Worm (Caenorhabditis elegans) whole organism, L4 larva: ENCODE measurements around the gene F52E4.5.

Experiments used
- D1046.2 ChIP-seq: fragments of 200-800 bp; sonication (Bioruptor generic); IDR thresholded peaks from 2 replicates; pipeline ENCODE4 v1.3.6; 2022; ENCODE audit warnings: missing genetic modification characterization, missing compliant biosample characterization
- F26F4.8 ChIP-seq: fragments of 200-800 bp; sonication (Bioruptor generic); conservative IDR thresholded peaks from 2 replicates; pipeline ENCODE4 v1.3.6; 2022; ENCODE audit warnings: missing genetic modification characterization, missing compliant biosample characterization
- F37D6.2 ChIP-seq: sonication (generic microtip); optimal IDR thresholded peaks from 2 replicates; lab custom pipeline; 2016; ENCODE audit warnings: mild to moderate bottlenecking, missing genetic modification characterization, missing compliant biosample characterization
- F44E2.7 ChIP-seq: fragments of 200-800 bp; sonication (Bioruptor generic); IDR thresholded peaks from 2 replicates; pipeline ENCODE4 v2.1.2; 2022; ENCODE audit warnings: missing genetic modification characterization, missing compliant biosample characterization
- Y48G9A.11 ChIP-seq: fragments of 200-800 bp; sonication (Bioruptor generic); IDR thresholded peaks from 2 replicates; pipeline ENCODE4 v1.3.6; 2022; ENCODE audit warnings: missing genetic modification reagents, missing genetic modification characterization, missing compliant biosample characterization
- Y5F2A.4 ChIP-seq: fragments of 200-800 bp; sonication (Bioruptor generic); optimal IDR thresholded peaks from 2 replicates; lab custom pipeline; 2018; ENCODE audit warnings: mild to moderate bottlenecking, missing genetic modification characterization, missing compliant biosample characterization
- ZK337.2 ChIP-seq: fragments of 200-800 bp; sonication (Bioruptor generic); IDR thresholded peaks from 2 replicates; pipeline ENCODE4 v1.3.6; 2022; ENCODE audit warnings: missing genetic modification reagents, missing genetic modification characterization, missing compliant biosample characterization
- ZK546.5 ChIP-seq, 2 experiments: sonication (generic microtip); optimal IDR thresholded peaks; 2 replicates each; lab custom pipeline; 2017; ENCODE audit warnings: missing biosample characterization in 2 of 2, missing genetic modification characterization in 2 of 2
- aly-2 ChIP-seq: sonication (generic microtip); optimal IDR thresholded peaks from 2 replicates; lab custom pipeline; 2018; ENCODE audit warnings: missing biosample characterization, missing genetic modification characterization
- ama-1 ChIP-seq: fragments of 150-350 bp; optimal IDR thresholded peaks from 2 replicates; lab custom pipeline; 2014; ENCODE audit warnings: inconsistent platforms, mixed read lengths
- arid-1 ChIP-seq: fragments of 200-800 bp; sonication (Bioruptor generic); conservative IDR thresholded peaks from 2 replicates; pipeline ENCODE4 v1.3.6; 2022; ENCODE audit warnings: missing genetic modification reagents, missing genetic modification characterization, missing compliant biosample characterization
- ceh-20 ChIP-seq: fragments of 200-800 bp; sonication (Bioruptor generic); IDR thresholded peaks from 2 replicates; pipeline ENCODE4 v1.3.6; 2022; ENCODE audit warnings: missing genetic modification reagents, missing genetic modification characterization, missing compliant biosample characterization
- ceh-62 ChIP-seq: sonication (generic microtip); optimal IDR thresholded peaks from 2 replicates; lab custom pipeline; 2017; ENCODE audit warnings: missing biosample characterization, missing genetic modification characterization
- ces-1 ChIP-seq: fragments of 150-350 bp; sonication (generic microtip); optimal IDR thresholded peaks from 4 replicates; lab custom pipeline; 2014; ENCODE audit warnings: missing biosample characterization, missing genetic modification reagents, missing genetic modification characterization
- ctbp-1 ChIP-seq: fragments of 200-800 bp; sonication (Bioruptor generic); IDR thresholded peaks from 2 replicates; pipeline ENCODE4 v1.3.6; 2022; ENCODE audit warnings: missing genetic modification reagents, missing genetic modification characterization, missing compliant biosample characterization
- daf-16 ChIP-seq, 3 experiments: sonication (generic microtip); optimal IDR thresholded peaks; 2 replicates each; lab custom pipeline; 2016 to 2017; ENCODE audit warnings: missing genetic modification characterization in 3 of 3, missing genetic modification reagents in 3 of 3, mild to moderate bottlenecking in 2 of 3, missing compliant biosample characterization in 2 of 3, missing biosample characterization in 1 of 3, moderate library complexity in 1 of 3
- dmd-6 ChIP-seq: fragments of 200-800 bp; sonication (Bioruptor generic); IDR thresholded peaks from 2 replicates; pipeline ENCODE4 v1.3.6; 2022; ENCODE audit warnings: missing genetic modification reagents, missing genetic modification characterization, missing compliant biosample characterization
- dmd-8 ChIP-seq: fragments of 200-800 bp; sonication (Bioruptor generic); IDR thresholded peaks from 2 replicates; pipeline ENCODE4 v1.3.6; 2022; ENCODE audit warnings: missing genetic modification characterization, missing compliant biosample characterization
- dpl-1 ChIP-seq: fragments of 150-350 bp; optimal IDR thresholded peaks from 2 replicates; lab custom pipeline; 2014; ENCODE audit warnings: missing biosample characterization, missing genetic modification reagents, missing genetic modification characterization
- dve-1 ChIP-seq: sonication (generic microtip); optimal IDR thresholded peaks from 2 replicates; lab custom pipeline; 2017; ENCODE audit warnings: antibody characterized with exemption, mild to moderate bottlenecking, missing genetic modification characterization, missing compliant biosample characterization; ENCODE audit not compliant: insufficient read depth
- egl-27 ChIP-seq: sonication (generic microtip); optimal IDR thresholded peaks from 3 replicates; lab custom pipeline; 2017; ENCODE audit warnings: missing biosample characterization, missing genetic modification reagents, missing genetic modification characterization
- fkh-10 ChIP-seq: fragments of 150-350 bp; optimal IDR thresholded peaks from 2 replicates; lab custom pipeline; 2014; ENCODE audit warnings: missing biosample characterization, missing genetic modification reagents, missing genetic modification characterization
- fos-1 ChIP-seq: fragments of 150-350 bp; optimal IDR thresholded peaks from 2 replicates; lab custom pipeline; 2014; ENCODE audit warnings: missing biosample characterization, missing genetic modification characterization
- gei-8 ChIP-seq: fragments of 200-800 bp; sonication (Bioruptor generic); optimal IDR thresholded peaks from 2 replicates; lab custom pipeline; 2018; ENCODE audit warnings: mild to moderate bottlenecking, missing genetic modification characterization, missing compliant biosample characterization
- hmg-1.1 ChIP-seq: fragments of 200-800 bp; sonication (Bioruptor generic); IDR thresholded peaks from 2 replicates; pipeline ENCODE4 v1.3.6; 2022; ENCODE audit warnings: missing genetic modification reagents, missing genetic modification characterization, missing compliant biosample characterization
- lim-7 ChIP-seq: fragments of 200-800 bp; sonication (Bioruptor generic); IDR thresholded peaks from 2 replicates; pipeline ENCODE4 v1.3.6; 2022; ENCODE audit warnings: missing genetic modification characterization, missing compliant biosample characterization
- lin-15B ChIP-seq: fragments of 150-350 bp; sonication (generic microtip); optimal IDR thresholded peaks from 3 replicates; lab custom pipeline; 2014; ENCODE audit warnings: missing biosample characterization, missing genetic modification characterization
- lin-29 ChIP-seq: fragments of 200-800 bp; sonication (Bioruptor generic); IDR thresholded peaks from 2 replicates; pipeline ENCODE4 v1.3.6; 2022; ENCODE audit warnings: missing genetic modification reagents, missing genetic modification characterization, missing compliant biosample characterization
- lir-3 ChIP-seq: sonication (generic microtip); optimal IDR thresholded peaks from 2 replicates; lab custom pipeline; 2016; ENCODE audit warnings: mild to moderate bottlenecking, missing genetic modification characterization, missing compliant biosample characterization
- madf-5 ChIP-seq, 2 experiments: fragments of 200-800 bp; sonication (Bioruptor generic); IDR thresholded peaks; 2 replicates each; pipeline ENCODE4 v1.3.6; 2022; ENCODE audit warnings: missing compliant biosample characterization in 2 of 2, missing genetic modification characterization in 2 of 2
- mdt-29 ChIP-seq: fragments of 200-800 bp; sonication (Bioruptor generic); IDR thresholded peaks from 2 replicates; pipeline ENCODE4 v1.3.6; 2022; ENCODE audit warnings: missing genetic modification reagents, missing genetic modification characterization, missing compliant biosample characterization
- mxl-2 ChIP-seq: fragments of 200-800 bp; sonication (Bioruptor generic); conservative IDR thresholded peaks from 2 replicates; pipeline ENCODE4 v1.3.6; 2022; ENCODE audit warnings: missing genetic modification reagents, missing genetic modification characterization, missing compliant biosample characterization
- nhr-102 ChIP-seq: sonication (generic microtip); optimal IDR thresholded peaks from 2 replicates; lab custom pipeline; 2016; ENCODE audit warnings: mild to moderate bottlenecking, missing genetic modification characterization, moderate library complexity, missing compliant biosample characterization
- nhr-11 ChIP-seq: fragments of 150-350 bp; optimal IDR thresholded peaks from 2 replicates; lab custom pipeline; 2014; ENCODE audit warnings: missing biosample characterization, missing genetic modification characterization
- nhr-111 ChIP-seq: fragments of 200-800 bp; sonication (Bioruptor generic); optimal IDR thresholded peaks from 2 replicates; lab custom pipeline; 2018; ENCODE audit warnings: mild to moderate bottlenecking, missing genetic modification characterization, missing compliant biosample characterization
- nhr-41 ChIP-seq: fragments of 200-800 bp; sonication (Bioruptor generic); IDR thresholded peaks from 2 replicates; pipeline ENCODE4 v1.3.6; 2022; ENCODE audit warnings: missing genetic modification reagents, missing genetic modification characterization, missing compliant biosample characterization
- nhr-6 ChIP-seq: fragments of 150-350 bp; optimal IDR thresholded peaks from 2 replicates; lab custom pipeline; 2014; ENCODE audit warnings: missing biosample characterization, missing genetic modification characterization
- php-3 ChIP-seq: fragments of 200-800 bp; sonication (Bioruptor generic); IDR thresholded peaks from 2 replicates; pipeline ENCODE4 v1.3.6; 2022; ENCODE audit warnings: missing genetic modification reagents, missing genetic modification characterization, missing compliant biosample characterization
- sdz-12 ChIP-seq: fragments of 200-800 bp; sonication (Bioruptor generic); optimal IDR thresholded peaks from 2 replicates; lab custom pipeline; 2018; ENCODE audit warnings: mild to moderate bottlenecking, missing genetic modification characterization, missing compliant biosample characterization
- set-16 ChIP-seq: fragments of 200-800 bp; sonication (Bioruptor generic); IDR thresholded peaks from 2 replicates; pipeline ENCODE4 v1.3.6; 2022; ENCODE audit warnings: missing genetic modification reagents, missing genetic modification characterization, missing compliant biosample characterization
- skn-1 ChIP-seq: fragments of 150-350 bp; optimal IDR thresholded peaks from 2 replicates; lab custom pipeline; 2014; ENCODE audit warnings: missing biosample characterization, missing genetic modification characterization
- snpc-4 ChIP-seq: fragments of 150-350 bp; optimal IDR thresholded peaks from 2 replicates; lab custom pipeline; 2014; ENCODE audit warnings: missing biosample characterization, missing genetic modification characterization
- spr-1 ChIP-seq: sonication (generic microtip); optimal IDR thresholded peaks from 2 replicates; lab custom pipeline; 2016; ENCODE audit warnings: mild to moderate bottlenecking, missing genetic modification characterization, missing compliant biosample characterization
- tag-97 ChIP-seq: fragments of 200-800 bp; sonication (Bioruptor generic); IDR thresholded peaks from 2 replicates; pipeline ENCODE4 v1.3.6; 2022; ENCODE audit warnings: missing genetic modification characterization, missing compliant biosample characterization
- unc-130 ChIP-seq: sonication (generic microtip); optimal IDR thresholded peaks from 2 replicates; lab custom pipeline; 2016; ENCODE audit warnings: missing genetic modification reagents, missing genetic modification characterization, missing compliant biosample characterization
- zag-1 ChIP-seq: fragments of 150-350 bp; optimal IDR thresholded peaks from 2 replicates; lab custom pipeline; 2014; ENCODE audit warnings: missing biosample characterization, missing genetic modification characterization
- zfp-2 ChIP-seq: sonication (generic microtip); optimal IDR thresholded peaks from 2 replicates; lab custom pipeline; 2016; ENCODE audit warnings: mild to moderate bottlenecking, missing genetic modification characterization, missing compliant biosample characterization
- zfp-3 ChIP-seq: fragments of 200-800 bp; sonication (Bioruptor generic); conservative IDR thresholded peaks from 2 replicates; pipeline ENCODE4 v1.3.6; 2022; ENCODE audit warnings: missing genetic modification reagents, missing genetic modification characterization, missing compliant biosample characterization
- zip-11 ChIP-seq: fragments of 200-800 bp; sonication (Bioruptor generic); IDR thresholded peaks from 2 replicates; pipeline ENCODE4 v1.3.6; 2022; ENCODE audit warnings: missing genetic modification characterization, missing compliant biosample characterization
- zip-2 ChIP-seq: fragments of 150-350 bp; optimal IDR thresholded peaks from 2 replicates; lab custom pipeline; 2014; ENCODE audit warnings: missing biosample characterization, missing genetic modification characterization
- ztf-11 ChIP-seq: fragments of 150-350 bp; optimal IDR thresholded peaks from 2 replicates; lab custom pipeline; 2014; ENCODE audit warnings: missing biosample characterization, missing genetic modification characterization
- ztf-7 ChIP-seq: fragments of 150-350 bp; optimal IDR thresholded peaks from 2 replicates; lab custom pipeline; 2014; ENCODE audit warnings: missing biosample characterization, missing genetic modification characterization

F52E4.5 gene

ce11 chrX:3035972-3036379, 51.2 kb downstream of the F52E4.5 start:
- TF ChIP-seq madf-5 (GFP tag; IDR thresholded peaks at IDR 0.05; lab: Robert Waterston, UW): peak; percentile 96 to 98
- peak; percentile 94 for TF ChIP-seq spr-1 (tag; lab: Kevin White, UChicago)
- TF ChIP-seq zip-11: peak; percentile 91
- TF ChIP-seq lin-29: peak; percentile 93
- TF ChIP-seq nhr-6 (tag; lab: Kevin White, UChicago): peak; percentile 91
- TF ChIP-seq F37D6.2 (tag; lab: Kevin White, UChicago): peak; percentile 94
- TF ChIP-seq dmd-8 (GFP tag; lab: Robert Waterston, UW): peak; percentile 100
- TF ChIP-seq fkh-10 (GFP tag; lab: Kevin White, UChicago): peak; percentile 86
- TF ChIP-seq dve-1 (tag; lab: Kevin White, UChicago): peak; percentile 82
- TF ChIP-seq mxl-2: peak; percentile 90
- TF ChIP-seq zfp-2 (tag; lab: Kevin White, UChicago): peak; percentile 78
- TF ChIP-seq nhr-111 (GFP tag; lab: Kevin White, UChicago): peak; percentile 94
- TF ChIP-seq nhr-41 (GFP tag; lab: Robert Waterston, UW): peak; percentile 99
- peak; percentile 96 for TF ChIP-seq php-3
- peak; percentile 97 for TF ChIP-seq gei-8 (GFP tag; lab: Kevin White, UChicago)
- TF ChIP-seq ctbp-1 (GFP tag; lab: Robert Waterston, UW): peak; percentile 98
- peak; percentile 92 for TF ChIP-seq dmd-6 (GFP tag; lab: Robert Waterston, UW)
- TF ChIP-seq ztf-11: no peak
- TF ChIP-seq ceh-62 (tag; lab: Kevin White, UChicago): no peak
- peak; percentile 99 for TF ChIP-seq lim-7 (GFP tag; lab: Robert Waterston, UW)
- peak; percentile 95 for TF ChIP-seq zfp-3 (GFP tag; lab: Robert Waterston, UW)
- peak; percentile 87 for TF ChIP-seq zip-2 (tag; lab: Kevin White, UChicago)
- TF ChIP-seq F44E2.7 (GFP tag; lab: Robert Waterston, UW): peak; percentile 99
- TF ChIP-seq snpc-4 (tag; lab: Kevin White, UChicago): no peak
- TF ChIP-seq lin-15B (tag; lab: Kevin White, UChicago): no peak
- peak; percentile 95 for TF ChIP-seq ZK337.2 (GFP tag; lab: Robert Waterston, UW)
- TF ChIP-seq ceh-20 (GFP tag; lab: Robert Waterston, UW): peak; percentile 96
- TF ChIP-seq aly-2 (tag; lab: Kevin White, UChicago): no peak
- peak; percentile 99 for TF ChIP-seq hmg-1.1 (GFP tag; lab: Robert Waterston, UW)
- TF ChIP-seq tag-97 (GFP tag; lab: Robert Waterston, UW): no peak
- TF ChIP-seq ama-1 (lab: Kevin White, UChicago): no peak
- peak; percentile 96 for TF ChIP-seq D1046.2
- TF ChIP-seq ztf-7 (tag; lab: Kevin White, UChicago): peak; percentile 90
- peak; percentile 86 for TF ChIP-seq ces-1 (GFP tag; lab: Kevin White, UChicago)
- TF ChIP-seq F26F4.8 (GFP tag; lab: Robert Waterston, UW): peak; percentile 97
- TF ChIP-seq Y48G9A.11 (GFP tag; lab: Robert Waterston, UW): peak; percentile 91
- peak; percentile 32; the same call in 1 of the 2 replicates for TF ChIP-seq set-16 (GFP tag; lab: Robert Waterston, UW)
- peak; percentile 78 for TF ChIP-seq zag-1 (tag; lab: Kevin White, UChicago)
- no peak for TF ChIP-seq skn-1
- TF ChIP-seq Y5F2A.4: peak; percentile 92
- no peak for TF ChIP-seq ZK546.5 (tag; optimal IDR thresholded peaks at IDR 0.05; lab: Kevin White, UChicago)
- peak; percentile 97 for TF ChIP-seq mdt-29 (GFP tag; lab: Robert Waterston, UW)
- TF ChIP-seq nhr-102 (tag; lab: Kevin White, UChicago): peak; percentile 95
- TF ChIP-seq dpl-1 (GFP tag; lab: Kevin White, UChicago): peak; percentile 51
- TF ChIP-seq arid-1 (GFP tag; lab: Robert Waterston, UW): peak; percentile 97
- peak; percentile 89 for TF ChIP-seq nhr-11 (tag; lab: Kevin White, UChicago)
- TF ChIP-seq unc-130 (GFP tag; lab: Kevin White, UChicago): peak; percentile 71
- TF ChIP-seq lir-3 (tag; lab: Kevin White, UChicago): peak; percentile 89
- TF ChIP-seq sdz-12 (GFP tag; lab: Kevin White, UChicago): peak; percentile 99
- peak; percentile 84 to 96 for TF ChIP-seq daf-16 (GFP tag; optimal IDR thresholded peaks at IDR 0.05; lab: Kevin White, UChicago)
- peak; percentile 85 for TF ChIP-seq daf-16 (tag; optimal IDR thresholded peaks at IDR 0.05; lab: Kevin White, UChicago)
- no peak for TF ChIP-seq fos-1 (tag; lab: Kevin White, UChicago)
- peak; percentile 81 for TF ChIP-seq egl-27 (tag; lab: Kevin White, UChicago)
